Worm (Caenorhabditis elegans) whole organism, late embryonic: ENCODE measurements around the gene C16C8.11.

Source experiments
- C08G9.2 ChIP-seq: sonication (generic microtip); optimal IDR thresholded peaks from 2 replicates; lab custom pipeline; 2016; ENCODE audit warnings: mild to moderate bottlenecking, missing genetic modification characterization, moderate library complexity, missing compliant biosample characterization
- K02D7.2 ChIP-seq: sonication (generic microtip); optimal IDR thresholded peaks from 2 replicates; lab custom pipeline; 2017; ENCODE audit warnings: mild to moderate bottlenecking, missing genetic modification characterization, missing compliant biosample characterization
- K09A11.1 ChIP-seq: sonication (generic microtip); optimal IDR thresholded peaks from 2 replicates; lab custom pipeline; 2017; ENCODE audit warnings: antibody characterized with exemption, mild to moderate bottlenecking, missing genetic modification characterization, missing compliant biosample characterization; ENCODE audit not compliant: insufficient read depth
- T23F11.4 ChIP-seq: fragments of 200-800 bp; sonication (Bioruptor generic); optimal IDR thresholded peaks from 2 replicates; lab custom pipeline; 2018; ENCODE audit warnings: mild to moderate bottlenecking, missing genetic modification characterization, missing compliant biosample characterization
- ahr-1 ChIP-seq: sonication (generic microtip); optimal IDR thresholded peaks from 2 replicates; lab custom pipeline; 2016; ENCODE audit warnings: missing genetic modification characterization, missing compliant biosample characterization
- ama-1 ChIP-seq: fragments of 150-350 bp; optimal IDR thresholded peaks from 2 replicates; lab custom pipeline; 2014
- ceh-18 ChIP-seq: sonication (generic microtip); optimal IDR thresholded peaks from 2 replicates; lab custom pipeline; 2016; ENCODE audit warnings: missing genetic modification characterization, missing compliant biosample characterization
- ceh-19 ChIP-seq: fragments of 200-800 bp; sonication (Bioruptor generic); optimal IDR thresholded peaks from 2 replicates; lab custom pipeline; 2018; ENCODE audit warnings: mild to moderate bottlenecking, missing genetic modification characterization, missing compliant biosample characterization
- ceh-2 ChIP-seq: sonication (generic microtip); optimal IDR thresholded peaks from 2 replicates; lab custom pipeline; 2016; ENCODE audit warnings: missing genotype, missing genetic modification characterization, missing compliant biosample characterization
- ceh-22 ChIP-seq: sonication (generic microtip); optimal IDR thresholded peaks from 2 replicates; lab custom pipeline; 2017; ENCODE audit warnings: missing biosample characterization, missing genetic modification characterization
- ceh-31 ChIP-seq: sonication (generic microtip); optimal IDR thresholded peaks from 2 replicates; lab custom pipeline; 2016; ENCODE audit warnings: missing genetic modification characterization, missing compliant biosample characterization
- ceh-48 ChIP-seq: sonication (generic microtip); optimal IDR thresholded peaks from 2 replicates; lab custom pipeline; 2016; ENCODE audit warnings: missing genetic modification characterization, inconsistent platforms, missing compliant biosample characterization
- ceh-6 ChIP-seq: fragments of 200-800 bp; sonication (Bioruptor generic); optimal IDR thresholded peaks from 2 replicates; lab custom pipeline; 2018; ENCODE audit warnings: mild to moderate bottlenecking, missing genetic modification characterization, missing compliant biosample characterization
- ceh-9 ChIP-seq: sonication (generic microtip); optimal IDR thresholded peaks from 2 replicates; lab custom pipeline; 2016; ENCODE audit warnings: mild to moderate bottlenecking, missing genetic modification characterization, inconsistent platforms, missing compliant biosample characterization
- dmd-4 ChIP-seq: sonication (generic microtip); optimal IDR thresholded peaks from 2 replicates; lab custom pipeline; 2016; ENCODE audit warnings: borderline replicate concordance, missing genetic modification characterization, missing compliant biosample characterization
- dve-1 ChIP-seq: sonication (generic microtip); optimal IDR thresholded peaks from 2 replicates; lab custom pipeline; 2017; ENCODE audit warnings: antibody characterized with exemption, mild to moderate bottlenecking, missing genetic modification characterization, missing compliant biosample characterization
- elt-4 ChIP-seq: sonication (generic microtip); optimal IDR thresholded peaks from 2 replicates; lab custom pipeline; 2016; ENCODE audit warnings: missing genetic modification characterization, missing compliant biosample characterization
- fkh-10 ChIP-seq: fragments of 150-350 bp; optimal IDR thresholded peaks from 2 replicates; lab custom pipeline; 2014; ENCODE audit warnings: missing biosample characterization, missing genetic modification reagents, missing genetic modification characterization
- gmeb-2 ChIP-seq: sonication (generic microtip); optimal IDR thresholded peaks from 2 replicates; lab custom pipeline; 2016; ENCODE audit warnings: missing genetic modification characterization, inconsistent platforms, missing compliant biosample characterization
- hlh-13 ChIP-seq: fragments of 200-800 bp; sonication (Bioruptor generic); optimal IDR thresholded peaks from 2 replicates; lab custom pipeline; 2018; ENCODE audit warnings: mild to moderate bottlenecking, missing genetic modification characterization, missing compliant biosample characterization
- hlh-15 ChIP-seq: sonication (generic microtip); optimal IDR thresholded peaks from 2 replicates; lab custom pipeline; 2016; ENCODE audit warnings: missing genetic modification characterization, missing compliant biosample characterization
- hlh-30 ChIP-seq: sonication (generic microtip); optimal IDR thresholded peaks from 2 replicates; lab custom pipeline; 2017; ENCODE audit warnings: antibody characterized with exemption, missing genetic modification characterization, missing compliant biosample characterization; ENCODE audit not compliant: insufficient read depth
- hlh-6 ChIP-seq: sonication (generic microtip); optimal IDR thresholded peaks from 2 replicates; lab custom pipeline; 2016; ENCODE audit warnings: missing genotype, missing genetic modification characterization, missing compliant biosample characterization
- hlh-8 ChIP-seq: sonication (generic microtip); optimal IDR thresholded peaks from 2 replicates; lab custom pipeline; 2016; ENCODE audit warnings: missing genotype, missing genetic modification characterization, missing compliant biosample characterization
- lim-6 ChIP-seq: sonication (generic microtip); optimal IDR thresholded peaks from 2 replicates; lab custom pipeline; 2016; ENCODE audit warnings: missing genetic modification characterization, missing compliant biosample characterization
- mec-3 ChIP-seq: sonication (generic microtip); optimal IDR thresholded peaks from 2 replicates; lab custom pipeline; 2016; ENCODE audit warnings: borderline replicate concordance, missing genetic modification characterization, missing compliant biosample characterization
- nhr-11 ChIP-seq: fragments of 150-350 bp; optimal IDR thresholded peaks from 2 replicates; lab custom pipeline; 2014; ENCODE audit warnings: missing biosample characterization, missing genetic modification characterization
- nhr-232 ChIP-seq: sonication (generic microtip); optimal IDR thresholded peaks from 2 replicates; lab custom pipeline; 2016; ENCODE audit warnings: missing genetic modification characterization, missing compliant biosample characterization
- npax-4 ChIP-seq: sonication (generic microtip); optimal IDR thresholded peaks from 2 replicates; lab custom pipeline; 2016; ENCODE audit warnings: missing genetic modification characterization, missing compliant biosample characterization
- odd-2 ChIP-seq: sonication (generic microtip); optimal IDR thresholded peaks from 2 replicates; lab custom pipeline; 2017; ENCODE audit warnings: antibody characterized with exemption, mild to moderate bottlenecking, missing genetic modification characterization, missing compliant biosample characterization
- pag-3 ChIP-seq: sonication (generic microtip); optimal IDR thresholded peaks from 2 replicates; lab custom pipeline; 2016; ENCODE audit warnings: missing compliant biosample characterization, missing genetic modification characterization, borderline replicate concordance
- pat-9 ChIP-seq: fragments of 200-800 bp; sonication (Bioruptor generic); optimal IDR thresholded peaks from 2 replicates; lab custom pipeline; 2018; ENCODE audit warnings: mild to moderate bottlenecking, missing genetic modification characterization, moderate library complexity, missing compliant biosample characterization
- pha-2 ChIP-seq: sonication (generic microtip); optimal IDR thresholded peaks from 2 replicates; lab custom pipeline; 2017; ENCODE audit warnings: mild to moderate bottlenecking, missing genetic modification characterization, missing compliant biosample characterization
- pha-4 ChIP-seq: fragments of 150-350 bp; optimal IDR thresholded peaks from 2 replicates; lab custom pipeline; 2018; ENCODE audit warnings: missing biosample characterization, missing genetic modification reagents, missing genetic modification characterization
- ref-2 ChIP-seq: sonication (generic microtip); optimal IDR thresholded peaks from 2 replicates; lab custom pipeline; 2016; ENCODE audit warnings: missing genetic modification characterization, missing compliant biosample characterization
- sox-2 ChIP-seq: fragments of 200-800 bp; sonication (Bioruptor generic); IDR thresholded peaks from 2 replicates; pipeline ENCODE4 v1.3.6; 2022; ENCODE audit warnings: missing genetic modification reagents, missing genetic modification characterization, missing compliant biosample characterization
- sox-4 ChIP-seq: sonication (generic microtip); optimal IDR thresholded peaks from 2 replicates; lab custom pipeline; 2017; ENCODE audit warnings: mild to moderate bottlenecking, missing genetic modification characterization, inconsistent platforms, missing compliant biosample characterization
- syd-9 ChIP-seq: sonication (generic microtip); optimal IDR thresholded peaks from 2 replicates; lab custom pipeline; 2016; ENCODE audit warnings: mild to moderate bottlenecking, missing genetic modification characterization, moderate library complexity, missing compliant biosample characterization
- unc-42 ChIP-seq: sonication (generic microtip); optimal IDR thresholded peaks from 2 replicates; lab custom pipeline; 2016; ENCODE audit warnings: missing genotype, missing genetic modification characterization, missing compliant biosample characterization
- unc-86 ChIP-seq: sonication (generic microtip); optimal IDR thresholded peaks from 2 replicates; lab custom pipeline; 2016; ENCODE audit warnings: missing genetic modification characterization, missing compliant biosample characterization
- ztf-16 ChIP-seq: sonication (generic microtip); optimal IDR thresholded peaks from 2 replicates; lab custom pipeline; 2017; ENCODE audit warnings: missing genetic modification characterization, missing compliant biosample characterization

Gene C16C8.11

DNA sequence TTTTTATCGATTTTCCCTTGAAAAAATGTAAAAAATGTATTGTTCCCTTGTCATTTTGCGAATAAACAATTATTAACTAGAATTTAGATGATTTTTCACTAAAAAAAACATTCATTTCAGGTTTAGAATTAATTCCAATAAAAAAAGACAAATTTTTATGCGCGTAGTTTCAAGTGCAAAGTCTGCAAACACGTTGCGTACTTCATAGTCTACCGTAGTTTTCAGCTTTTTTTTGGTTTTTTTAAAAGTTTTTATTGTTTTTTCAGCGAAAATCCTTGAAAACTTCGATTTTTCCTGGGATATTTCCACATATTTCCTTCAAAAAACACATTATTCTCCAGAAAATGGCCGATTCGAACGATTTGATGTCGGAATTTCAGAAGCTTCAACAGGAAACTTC is at the start of gene C16C8.11:
C16C8.11 (plus strand) TSS at position 188 of the 400 bp plus-strand sequence.
- TF ChIP-seq sox-2 (GFP tag; lab: Robert Waterston, UW) (no peak), K09A11.1 (tag; lab: Kevin White, UChicago) (no peak), unc-42 (tag; lab: Kevin White, UChicago) (no peak), nhr-232 (no peak), mec-3 (no peak), ceh-6 (GFP tag; lab: Kevin White, UChicago) (no peak), pha-2 (tag; lab: Kevin White, UChicago) (no peak), syd-9 (tag; lab: Kevin White, UChicago) (no peak), pha-4 (tag; lab: Kevin White, UChicago) (no peak), ceh-48 (tag; lab: Kevin White, UChicago) (no peak), ceh-18 (tag; lab: Kevin White, UChicago) (no peak), ceh-19 (GFP tag; lab: Kevin White, UChicago) (no peak), lim-6 (no peak), ceh-9 (tag; lab: Kevin White, UChicago) (no peak)
- TF ChIP-seq, all 69 proteins: peak for 0

DNA sequence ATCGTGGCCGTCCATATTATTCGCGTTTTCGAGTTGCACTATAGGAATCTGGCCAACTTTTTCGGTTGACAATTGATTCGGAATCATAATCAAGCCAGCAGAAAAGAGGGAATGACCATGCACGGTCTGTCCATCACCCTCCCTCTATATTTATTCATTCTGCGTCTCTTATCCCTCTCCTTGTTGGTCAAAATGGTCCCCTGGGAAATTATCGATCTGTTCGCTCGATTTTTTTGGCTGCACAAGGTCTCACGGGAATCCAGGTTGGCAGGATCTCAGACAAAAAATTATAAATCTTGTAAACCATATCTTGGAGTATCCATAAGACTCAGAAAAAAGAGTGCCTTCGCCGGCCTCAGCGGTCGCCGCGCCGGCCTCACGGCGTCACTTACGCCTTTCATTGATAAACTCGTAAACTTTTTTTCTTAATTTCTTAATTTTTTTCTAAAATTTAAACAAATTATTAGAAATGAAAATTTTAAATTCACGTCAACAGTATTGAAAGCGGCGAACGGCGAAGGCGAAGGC is 39.1 kb upstream of the C16C8.11 start, which contains the start of the genes F18A12.7 and F18A12.2:
F18A12.7 (minus strand) TSS at position 101 of the 528 bp plus-strand sequence.
F18A12.2 (plus strand) TSS at position 478 of the 528 bp plus-strand sequence.
- TF ChIP-seq pha-4 (tag; lab: Kevin White, UChicago) = no peak
- no peak for TF ChIP-seq pat-9 (tag; lab: Kevin White, UChicago)
- TF ChIP-seq elt-4 (tag; lab: Kevin White, UChicago) = no peak
- no peak for TF ChIP-seq sox-4
- TF ChIP-seq dve-1 (tag; lab: Kevin White, UChicago) = no peak
- no peak for TF ChIP-seq npax-4 (tag; lab: Kevin White, UChicago)
- no peak for TF ChIP-seq hlh-6 (tag; lab: Kevin White, UChicago)
- TF ChIP-seq K02D7.2 (tag; lab: Kevin White, UChicago) = no peak
- TF ChIP-seq ztf-16 = no peak
- TF ChIP-seq ceh-22 (tag; lab: Kevin White, UChicago) = no peak
- TF ChIP-seq ref-2 (tag; lab: Kevin White, UChicago) = no peak

DNA sequence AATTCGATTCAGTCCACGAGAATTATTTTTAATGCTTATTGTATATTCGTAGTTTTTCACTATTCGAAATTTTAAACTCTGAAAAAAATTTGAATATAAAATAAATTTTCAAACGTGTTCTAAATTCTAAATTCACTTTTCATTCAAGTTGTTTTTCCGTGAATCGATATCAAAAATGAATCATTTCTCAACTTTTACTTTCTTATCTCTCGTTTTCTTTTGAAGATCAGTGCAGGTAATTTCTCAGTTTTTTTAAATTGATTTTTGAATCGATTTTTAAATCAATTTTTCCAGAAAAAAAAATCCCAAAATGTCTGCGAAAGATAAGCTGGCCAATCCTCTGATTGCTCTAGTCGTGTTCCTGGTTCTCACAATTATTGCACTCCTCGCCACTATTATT is 37.0 kb upstream of the C16C8.11 start, which contains the start of gene nep-6:
nep-6 (plus strand) TSS at position 301 of the 400 bp plus-strand sequence.
- TF ChIP-seq pag-3 (tag; lab: Kevin White, UChicago) (no peak), ceh-2 (no peak), T23F11.4 (GFP tag; lab: Kevin White, UChicago) (no peak), gmeb-2 (no peak), ceh-31 (tag; lab: Kevin White, UChicago) (no peak)
- TF ChIP-seq, all 69 proteins: peak for 0

DNA sequence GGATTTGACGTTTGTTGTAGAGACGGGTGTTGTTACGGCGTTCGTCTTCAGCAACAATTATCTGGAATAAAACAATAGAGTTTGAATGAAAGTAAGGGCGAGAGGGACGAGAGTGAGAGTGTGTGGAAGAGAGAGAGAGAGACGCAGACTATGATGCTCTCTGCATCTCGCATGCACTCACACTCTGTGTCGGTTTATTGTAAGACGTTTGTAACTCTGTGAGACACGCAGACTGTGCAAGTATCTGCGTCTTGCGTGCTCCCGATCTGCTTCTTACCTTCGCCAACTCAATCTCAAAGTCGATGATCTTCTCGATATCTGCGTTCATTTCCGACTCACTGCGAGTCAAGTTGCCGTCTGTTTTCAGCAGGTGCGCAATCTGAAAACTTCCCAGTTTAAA is 30.6 kb upstream of the C16C8.11 start:
- no peak for TF ChIP-seq unc-86 (tag; lab: Kevin White, UChicago)
- no peak for TF ChIP-seq ahr-1
- TF ChIP-seq dmd-4 (tag; lab: Kevin White, UChicago) = no peak
- no peak for TF ChIP-seq hlh-8 (tag; lab: Kevin White, UChicago)
- TF ChIP-seq gmeb-2 = no peak
- no peak for TF ChIP-seq nhr-11 (tag; lab: Kevin White, UChicago)
- TF ChIP-seq hlh-15 (tag; lab: Kevin White, UChicago) = no peak
- TF ChIP-seq odd-2 = no peak
- TF ChIP-seq fkh-10 = no peak
- no peak for TF ChIP-seq ceh-6 (GFP tag; lab: Kevin White, UChicago)
- TF ChIP-seq ceh-22 (tag; lab: Kevin White, UChicago) = no peak
- no peak for TF ChIP-seq sox-4
- no peak for TF ChIP-seq ceh-48 (tag; lab: Kevin White, UChicago)
- TF ChIP-seq ama-1 (lab: Kevin White, UChicago) = no peak
- no peak for TF ChIP-seq unc-42 (tag; lab: Kevin White, UChicago)
- no peak for TF ChIP-seq C08G9.2
- no peak for TF ChIP-seq hlh-30 (tag; lab: Kevin White, UChicago)
- no peak for TF ChIP-seq ceh-31 (tag; lab: Kevin White, UChicago)
- TF ChIP-seq hlh-13 = no peak
- no peak for TF ChIP-seq pha-2 (tag; lab: Kevin White, UChicago)
